Fruit fly (Drosophila melanogaster) whole organism, adult: ENCODE results near the gene Edg91.

Experiments
- CG1620 ChIP-seq: fragments of 200-800 bp; sonication (Bioruptor generic); optimal IDR thresholded peaks from 2 replicates; lab custom pipeline; 2016; ENCODE audit warnings: missing biosample characterization, missing genetic modification characterization
- CG33017 ChIP-seq: fragments of 200-800 bp; sonication (Bioruptor generic); optimal IDR thresholded peaks from 2 replicates; lab custom pipeline; 2018; ENCODE audit warnings: missing biosample characterization, mild to moderate bottlenecking, missing genetic modification characterization, moderate library complexity
- bab1 ChIP-seq: fragments of 200-800 bp; sonication (Bioruptor generic); optimal IDR thresholded peaks from 3 replicates; lab custom pipeline; 2019; ENCODE audit warnings: missing biosample characterization, mild to moderate bottlenecking, missing genetic modification characterization, moderate library complexity
- cnc ChIP-seq, 2 experiments: fragments of >200 bp; optimal IDR thresholded peaks; 2 replicates each; lab custom pipeline; 2017
- ovo ChIP-seq: fragments of 200-800 bp; sonication (Bioruptor generic); optimal IDR thresholded peaks from 2 replicates; lab custom pipeline; 2016; ENCODE audit warnings: missing biosample characterization, missing genetic modification characterization

- TF ChIP-seq CG33017 (tag; lab: Kevin White, UChicago) (no peak), cnc (optimal IDR thresholded peaks at IDR 0.05; lab: Kevin White, UChicago) (no peak), CG1620 (GFP tag; lab: Kevin White, UChicago) (no peak), bab1 (GFP tag; lab: Kevin White, UChicago) (no peak), ovo (GFP tag; lab: Kevin White, UChicago) (no peak)
Measured at dm6 chr3R:17615076-17615475, 3.8 kb upstream of the Edg91 start.
